Fruit fly (Drosophila melanogaster): Measurements from ENCODE around the gene REPTOR.

The REPTOR gene

DNA sequence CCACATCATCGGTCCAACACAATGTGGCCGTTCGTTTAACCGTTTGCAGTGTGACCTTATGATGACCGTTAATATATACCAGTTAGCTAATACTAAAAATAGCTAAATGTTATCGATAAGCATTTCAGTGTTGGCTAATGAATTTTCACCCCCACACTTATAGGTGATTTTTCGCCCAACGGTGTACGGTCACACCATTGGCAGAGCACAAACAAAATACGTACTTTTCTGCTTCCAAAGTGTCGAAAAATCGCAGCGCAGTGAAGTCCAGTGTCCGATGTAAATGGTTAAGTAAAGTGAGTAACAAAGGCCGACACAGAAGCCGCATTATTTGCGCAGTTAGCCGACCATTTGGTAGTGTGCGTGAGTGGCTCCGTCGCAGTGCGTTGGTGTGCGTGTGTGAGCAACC lies 42.9 kb upstream of the REPTOR start, which contains the start of the genes Syx18 and atl (continued):
- TF ChIP-seq CG2875 (GFP tag; optimal IDR thresholded peaks at IDR 0.05) (peak; percentile 23), vvl (GFP tag; IDR thresholded peaks at IDR 0.05) (peak; percentile 63; the same call in 1 of the 2 replicates), ash1 (GFP tag; optimal IDR thresholded peaks at IDR 0.05) (no peak), CG5245 (GFP tag; optimal IDR thresholded peaks at IDR 0.05) (no peak), H15 (GFP tag; IDR thresholded peaks at IDR 0.05) (no peak), CG1832 (GFP tag; optimal IDR thresholded peaks at IDR 0.05) (no peak), insv (GFP tag; optimal IDR thresholded peaks at IDR 0.05) (peak in 1 of 2 experiments; percentile 45), CG1603 (tag; optimal IDR thresholded peaks at IDR 0.05) (peak; percentile 90), CG3995 (GFP tag; optimal IDR thresholded peaks at IDR 0.05) (no peak), jigr1 (GFP tag; IDR thresholded peaks at IDR 0.05) (no peak), Blimp-1 (GFP tag; optimal IDR thresholded peaks at IDR 0.05) (no peak), CG7357 (GFP tag; IDR thresholded peaks at IDR 0.05) (no peak), ac (GFP tag; optimal IDR thresholded peaks at IDR 0.05) (no peak), CG7745 (tag; optimal IDR thresholded peaks at IDR 0.05) (no peak), phol (tag; optimal IDR thresholded peaks at IDR 0.05) (peak; percentile 47), CG12769 (tag; optimal IDR thresholded peaks at IDR 0.05) (no peak), CG12236 (GFP tag; optimal IDR thresholded peaks at IDR 0.05) (no peak), bsh (GFP tag; optimal IDR thresholded peaks at IDR 0.05) (peak in 1 of 2 experiments; percentile 10), CG6175 (GFP tag; IDR thresholded peaks at IDR 0.05) (no peak), CG8290 (GFP tag; optimal IDR thresholded peaks at IDR 0.05) (no peak), CG8290 (tag; optimal IDR thresholded peaks at IDR 0.05) (no peak), Dip2 (GFP tag; IDR thresholded peaks at IDR 0.05) (no peak), schlank (tag; optimal IDR thresholded peaks at IDR 0.05) (no peak), repo (GFP tag; optimal IDR thresholded peaks at IDR 0.05) (no peak), gcm (GFP tag; optimal IDR thresholded peaks at IDR 0.05) (peak; percentile 27), cwo (GFP tag; optimal IDR thresholded peaks at IDR 0.05) (no peak), GATAe (GFP tag; conservative IDR thresholded peaks at IDR 0.05) (no peak), CG16815 (GFP tag; optimal IDR thresholded peaks at IDR 0.05) (no peak), nau (GFP tag; optimal IDR thresholded peaks at IDR 0.05) (peak; percentile 35), CG3163 (GFP tag; optimal IDR thresholded peaks at IDR 0.05) (no peak), pb (GFP tag; optimal IDR thresholded peaks at IDR 0.05) (no peak), pfk (GFP tag; optimal IDR thresholded peaks at IDR 0.05) (no peak), Ets97D (GFP tag; optimal IDR thresholded peaks at IDR 0.05) (peak; percentile 83), kay (GFP tag; optimal IDR thresholded peaks at IDR 0.05) (no peak), Hmx (GFP tag; optimal IDR thresholded peaks at IDR 0.05) (no peak), maf-S (GFP tag; optimal IDR thresholded peaks at IDR 0.05) (no peak), gsb-n (tag; optimal IDR thresholded peaks at IDR 0.05) (no peak), Lhr (GFP tag; optimal IDR thresholded peaks at IDR 0.05) (peak; percentile 72), Six4 (GFP tag; optimal IDR thresholded peaks at IDR 0.05) (no peak), CG11456 (GFP tag; IDR thresholded peaks at IDR 0.05) (no peak), crc (GFP tag; optimal IDR thresholded peaks at IDR 0.05) (no peak), CG6689 (GFP tag; IDR thresholded peaks at IDR 0.05) (no peak), Sox100B (GFP tag; optimal IDR thresholded peaks at IDR 0.05) (no peak), Dll (GFP tag; IDR thresholded peaks at IDR 0.05; ENCODE audit: partially characterized antibody) (no peak), trem (tag; optimal IDR thresholded peaks at IDR 0.05) (peak; percentile 80), CG4820 (GFP tag; optimal IDR thresholded peaks at IDR 0.05) (no peak), fd102C (GFP tag; optimal IDR thresholded peaks at IDR 0.05) (no peak), tll (GFP tag; optimal IDR thresholded peaks at IDR 0.05) (no peak), dmrt99B (tag; optimal IDR thresholded peaks at IDR 0.05) (no peak), CG32767 (GFP tag; IDR thresholded peaks at IDR 0.05) (no peak), CG17385 (GFP tag; optimal IDR thresholded peaks at IDR 0.05) (no peak), tgo (GFP tag; IDR thresholded peaks at IDR 0.05) (no peak)
